Fruit fly (Drosophila melanogaster): ENCODE results near the gene MED30.

Gene MED30

DNA sequence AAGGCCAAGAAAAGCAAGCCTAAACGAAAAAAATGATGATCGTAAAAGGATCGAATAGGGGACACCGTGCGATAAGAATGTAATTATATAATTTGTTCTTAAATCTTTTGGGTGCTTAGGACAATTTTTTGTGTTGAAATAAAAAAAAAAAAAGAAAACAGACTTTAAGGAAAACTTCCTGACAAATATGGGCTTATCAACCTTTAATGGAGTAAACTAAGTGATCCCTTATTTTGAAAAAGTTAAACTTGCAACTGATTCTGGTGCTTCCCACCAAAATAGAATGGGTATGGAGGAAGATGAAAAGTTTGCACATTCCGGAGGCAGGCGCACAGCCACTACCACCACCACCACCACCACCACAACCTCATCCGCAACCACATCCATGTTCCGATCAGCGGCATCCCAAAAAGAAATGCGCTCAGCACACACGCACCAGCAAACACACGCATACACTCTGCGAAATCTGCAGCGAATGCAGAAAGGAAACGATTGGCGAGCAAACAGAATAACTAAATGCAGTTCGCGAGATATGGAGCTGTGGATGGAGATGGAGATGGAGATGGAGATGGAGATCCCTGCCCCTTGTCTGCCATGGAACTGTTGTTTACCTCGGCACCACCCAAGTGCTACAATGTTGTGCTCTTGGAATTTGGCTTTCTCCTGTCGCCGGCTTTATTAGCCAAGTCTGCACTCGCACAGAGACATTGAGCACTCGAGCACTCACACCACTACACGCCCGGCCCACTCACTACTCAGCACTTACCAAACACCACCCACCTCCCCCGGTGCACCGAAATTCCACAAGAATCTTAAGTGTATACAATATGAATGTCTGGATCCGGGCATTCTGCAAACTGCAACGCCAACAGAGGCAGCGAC is 34.2 kb downstream of the MED30 start:
- TF ChIP-seq CG18764 (GFP tag; optimal IDR thresholded peaks at IDR 0.05) (no peak), CG17385 (GFP tag; optimal IDR thresholded peaks at IDR 0.05) (no peak), prd (optimal IDR thresholded peaks at IDR 0.05) (no peak), prd (GFP tag; IDR thresholded peaks at IDR 0.05) (0 out of 3 replicates have a peak, but pooled peaks have one; percentile 9), odd (GFP tag; optimal IDR thresholded peaks at IDR 0.05) (no peak), CG1647 (GFP tag; optimal IDR thresholded peaks at IDR 0.05) (no peak), Pdp1 (GFP tag; optimal IDR thresholded peaks at IDR 0.05) (peak in 1 of 2 experiments; percentile 31), CG2875 (GFP tag; optimal IDR thresholded peaks at IDR 0.05) (no peak), CG11504 (tag; optimal IDR thresholded peaks at IDR 0.05) (no peak), CHES-1-like (GFP tag; optimal IDR thresholded peaks at IDR 0.05) (no peak), tll (GFP tag; optimal IDR thresholded peaks at IDR 0.05) (no peak), mirr (GFP tag; optimal IDR thresholded peaks at IDR 0.05) (no peak), emc (GFP tag; optimal IDR thresholded peaks at IDR 0.05) (no peak), sqz (GFP tag; optimal IDR thresholded peaks at IDR 0.05) (no peak), cwo (GFP tag; optimal IDR thresholded peaks at IDR 0.05) (no peak), tin (GFP tag; optimal IDR thresholded peaks at IDR 0.05) (no peak), CG2678 (tag; optimal IDR thresholded peaks at IDR 0.05) (no peak), CG15011 (GFP tag; optimal IDR thresholded peaks at IDR 0.05) (no peak), CG2889 (GFP tag; IDR thresholded peaks at IDR 0.05) (no peak), Atf3 (GFP tag; optimal IDR thresholded peaks at IDR 0.05) (no peak), gro (GFP tag; optimal IDR thresholded peaks at IDR 0.05) (no peak), corto (GFP tag; optimal IDR thresholded peaks at IDR 0.05) (peak; percentile 37), ewg (GFP tag; optimal IDR thresholded peaks at IDR 0.05) (no peak), CG11560 (tag; IDR thresholded peaks at IDR 0.05) (no peak), bsh (GFP tag; optimal IDR thresholded peaks at IDR 0.05) (peak in 1 of 2 experiments; percentile 81), Nf-YB (GFP tag; optimal IDR thresholded peaks at IDR 0.05) (no peak), CG2199 (GFP tag; IDR thresholded peaks at IDR 0.05) (no peak), tx (GFP tag; optimal IDR thresholded peaks at IDR 0.05) (no peak), CG14860 (GFP tag; IDR thresholded peaks at IDR 0.05; ENCODE audit: partially characterized antibody) (no peak), Bteb2 (GFP tag; optimal IDR thresholded peaks at IDR 0.05) (no peak), dm (GFP tag; optimal IDR thresholded peaks at IDR 0.05) (no peak), Hand (GFP tag; optimal IDR thresholded peaks at IDR 0.05) (no peak), CG12299 (tag; optimal IDR thresholded peaks at IDR 0.05) (no peak), lov (optimal IDR thresholded peaks at IDR 0.05) (no peak), lov (GFP tag; IDR thresholded peaks at IDR 0.05) (0 out of 3 replicates have a peak, but pooled peaks have one; percentile 4), h (optimal IDR thresholded peaks at IDR 0.05) (no peak), CG17186 (GFP tag; optimal IDR thresholded peaks at IDR 0.05) (no peak), nau (GFP tag; optimal IDR thresholded peaks at IDR 0.05) (no peak), B-H2 (GFP tag; optimal IDR thresholded peaks at IDR 0.05) (no peak), CG14667 (GFP tag; IDR thresholded peaks at IDR 0.05) (no peak), lbe (GFP tag; optimal IDR thresholded peaks at IDR 0.05) (peak; percentile 43), nom (GFP tag; optimal IDR thresholded peaks at IDR 0.05) (peak; percentile 43), GATAe (GFP tag; conservative IDR thresholded peaks at IDR 0.05) (no peak), chif (GFP tag; optimal IDR thresholded peaks at IDR 0.05) (no peak), Drgx (GFP tag; IDR thresholded peaks at IDR 0.05) (peak; percentile 27; the same call in 1 of the 2 replicates), Hey (tag; optimal IDR thresholded peaks at IDR 0.05) (no peak), jing (GFP tag; optimal IDR thresholded peaks at IDR 0.05) (no peak), Hsf (GFP tag; optimal IDR thresholded peaks at IDR 0.05) (no peak), CG31441 (GFP tag; IDR thresholded peaks at IDR 0.05) (no peak)

Measured in whole organism, embryonic.